Fruit fly (Drosophila melanogaster) whole organism, prepupa: ENCODE results near the gene CG44000.

Experiments used
- CG11294 ChIP-seq: fragments of 200-800 bp; sonication (Bioruptor generic); IDR thresholded peaks from 2 replicates; pipeline ENCODE4 v1.3.6; 2022; ENCODE audit warnings: missing biosample characterization, missing genetic modification characterization
- CG31627 ChIP-seq: fragments of 200-800 bp; sonication (Bioruptor generic); optimal IDR thresholded peaks from 3 replicates; lab custom pipeline; 2016; ENCODE audit warnings: missing biosample characterization, missing genetic modification characterization
- CG34406 ChIP-seq: fragments of 200-800 bp; sonication (Bioruptor generic); optimal IDR thresholded peaks from 3 replicates; lab custom pipeline; 2016; ENCODE audit warnings: missing biosample characterization, missing genetic modification characterization
- CG6808 ChIP-seq: fragments of 200-800 bp; sonication (Bioruptor generic); optimal IDR thresholded peaks from 3 replicates; lab custom pipeline; 2017; ENCODE audit warnings: missing biosample characterization, missing genetic modification characterization, mild to moderate bottlenecking, moderate library complexity, missing genetic modification reagents
- CG7368 ChIP-seq: fragments of 200-800 bp; sonication (Bioruptor generic); optimal IDR thresholded peaks from 3 replicates; lab custom pipeline; 2016; ENCODE audit warnings: missing biosample characterization, missing genetic modification characterization
- CG8632 ChIP-seq: fragments of 200-800 bp; sonication (Bioruptor generic); optimal IDR thresholded peaks from 3 replicates; lab custom pipeline; 2016; ENCODE audit warnings: missing biosample characterization, missing genetic modification characterization
- dsx ChIP-seq: fragments of 200-800 bp; optimal IDR thresholded peaks from 3 replicates; lab custom pipeline; 2019; ENCODE audit warnings: missing biosample characterization, mild to moderate bottlenecking, missing genetic modification characterization, moderate library complexity; ENCODE audit not compliant: poor library complexity, severe bottlenecking
- fd59A ChIP-seq: fragments of 200-800 bp; sonication (Bioruptor generic); optimal IDR thresholded peaks from 2 replicates; lab custom pipeline; 2017; ENCODE audit warnings: missing biosample characterization, mild to moderate bottlenecking, missing genetic modification characterization, missing genetic modification reagents
- pdm3 ChIP-seq: fragments of 200-800 bp; sonication (Bioruptor generic); optimal IDR thresholded peaks from 3 replicates; lab custom pipeline; 2016; ENCODE audit warnings: missing biosample characterization, missing genetic modification characterization

dm6 chr2L:5090352-5090751 lies 47.3 kb downstream of the CG44000 start:
- TF ChIP-seq dsx (GFP tag; lab: Kevin White, UChicago) (no peak), pdm3 (GFP tag; lab: Kevin White, UChicago) (peak; percentile 42), CG34406 (GFP tag; lab: Kevin White, UChicago) (no peak), CG6808 (no peak), CG7368 (GFP tag; lab: Kevin White, UChicago) (no peak), fd59A (peak; percentile 4), CG11294 (GFP tag; lab: Robert Waterston, UW) (peak; percentile 16; the same call in 1 of the 2 replicates), CG31627 (GFP tag; lab: Kevin White, UChicago) (no peak), CG8632 (GFP tag; lab: Kevin White, UChicago) (peak; percentile 35)
